Worm (Caenorhabditis elegans) whole organism, early embryonic: ENCODE measurements around the gene slfl-4.

ENCODE experiments used
- B0310.2 ChIP-seq: sonication (generic microtip); optimal IDR thresholded peaks from 2 replicates; lab custom pipeline; 2016; ENCODE audit warnings: mild to moderate bottlenecking, missing genetic modification characterization, missing compliant biosample characterization
- F13C5.2 ChIP-seq: sonication (generic microtip); optimal IDR thresholded peaks from 2 replicates; lab custom pipeline; 2017; ENCODE audit warnings: mild to moderate bottlenecking, missing genetic modification characterization, inconsistent platforms, missing compliant biosample characterization
- aly-1 ChIP-seq: sonication (generic microtip); optimal IDR thresholded peaks from 2 replicates; lab custom pipeline; 2016; ENCODE audit warnings: missing genetic modification characterization, missing compliant biosample characterization
- ama-1 ChIP-seq: fragments of 150-350 bp; optimal IDR thresholded peaks from 2 replicates; lab custom pipeline; 2014
- ceh-13 ChIP-seq: fragments of 200-800 bp; sonication (Bioruptor generic); optimal IDR thresholded peaks from 2 replicates; lab custom pipeline; 2018; ENCODE audit warnings: mild to moderate bottlenecking, missing genetic modification characterization, missing compliant biosample characterization
- ceh-36 ChIP-seq: sonication (generic microtip); optimal IDR thresholded peaks from 2 replicates; lab custom pipeline; 2016; ENCODE audit warnings: missing genetic modification characterization, inconsistent platforms, missing compliant biosample characterization
- ets-7 ChIP-seq: sonication (generic microtip); optimal IDR thresholded peaks from 2 replicates; lab custom pipeline; 2016; ENCODE audit warnings: missing genotype, missing genetic modification characterization, missing compliant biosample characterization
- flt-1 ChIP-seq: fragments of 200-800 bp; sonication (Bioruptor generic); IDR thresholded peaks from 2 replicates; pipeline ENCODE4 v1.3.6; 2022; ENCODE audit warnings: missing genetic modification characterization, missing compliant biosample characterization
- hmbx-1 ChIP-seq: sonication (generic microtip); optimal IDR thresholded peaks from 2 replicates; lab custom pipeline; 2016; ENCODE audit warnings: mild to moderate bottlenecking, missing genetic modification characterization, missing compliant biosample characterization
- hmg-4 ChIP-seq: fragments of 200-800 bp; sonication (Bioruptor generic); optimal IDR thresholded peaks from 2 replicates; lab custom pipeline; 2018; ENCODE audit warnings: mild to moderate bottlenecking, missing genetic modification characterization, missing compliant biosample characterization
- hnd-1 ChIP-seq: sonication (generic microtip); optimal IDR thresholded peaks from 2 replicates; lab custom pipeline; 2016; ENCODE audit warnings: missing genetic modification characterization, missing compliant biosample characterization
- pes-1 ChIP-seq: fragments of 200-800 bp; sonication (Bioruptor generic); IDR thresholded peaks from 2 replicates; pipeline ENCODE4 v1.3.6; 2022; ENCODE audit warnings: missing genetic modification reagents, missing genetic modification characterization, missing compliant biosample characterization
- scrt-1 ChIP-seq: fragments of 200-800 bp; sonication (Bioruptor generic); IDR thresholded peaks from 2 replicates; pipeline ENCODE4 v1.3.6; 2022; ENCODE audit warnings: missing genetic modification characterization, missing compliant biosample characterization
- sea-1 ChIP-seq: fragments of 200-800 bp; sonication (Bioruptor generic); conservative IDR thresholded peaks from 2 replicates; pipeline ENCODE4 v1.3.6; 2022; ENCODE audit warnings: missing genetic modification characterization, missing compliant biosample characterization
- tbx-11 ChIP-seq: fragments of 200-800 bp; sonication (Bioruptor generic); IDR thresholded peaks from 2 replicates; pipeline ENCODE4 v1.3.6; 2022; ENCODE audit warnings: missing genetic modification characterization, missing compliant biosample characterization
- tbx-37 ChIP-seq: fragments of 200-800 bp; sonication (Bioruptor generic); conservative IDR thresholded peaks from 2 replicates; pipeline ENCODE4 v1.3.6; 2022; ENCODE audit warnings: missing genetic modification reagents, missing genetic modification characterization, missing compliant biosample characterization
- tra-4 ChIP-seq: sonication (generic microtip); optimal IDR thresholded peaks from 2 replicates; lab custom pipeline; 2017; ENCODE audit warnings: missing genetic modification characterization, missing compliant biosample characterization

The slfl-4 gene

ce11 chrIV:5266474-5266873 lies 7.9 kb upstream of the slfl-4 start, which contains the start of gene F36H12.5:
TSS of gene F36H12.5 (plus strand) at chrIV:5266774.
- TF ChIP-seq F13C5.2 (tag; lab: Kevin White, UChicago) (no peak), hmbx-1 (tag; lab: Kevin White, UChicago) (no peak), flt-1 (GFP tag; lab: Robert Waterston, UW) (no peak), scrt-1 (GFP tag; lab: Robert Waterston, UW) (no peak), hnd-1 (tag; lab: Kevin White, UChicago) (no peak), pes-1 (GFP tag; lab: Robert Waterston, UW) (no peak)

ce11 chrIV:5268803-5269202 lies 5.5 kb upstream of the slfl-4 start, which contains the start of gene F36H12.4:
TSS of gene F36H12.4 (plus strand) at chrIV:5269103.
- TF ChIP-seq hmbx-1 (tag; lab: Kevin White, UChicago) (no peak), hnd-1 (tag; lab: Kevin White, UChicago) (no peak), flt-1 (GFP tag; lab: Robert Waterston, UW) (no peak), hmg-4 (GFP tag; lab: Kevin White, UChicago) (no peak), tra-4 (tag; lab: Kevin White, UChicago) (no peak), tbx-37 (GFP tag; lab: Robert Waterston, UW) (no peak), ceh-13 (GFP tag; lab: Kevin White, UChicago) (no peak), pes-1 (GFP tag; lab: Robert Waterston, UW) (no peak), sea-1 (GFP tag; lab: Robert Waterston, UW) (no peak), ets-7 (no peak), tbx-11 (GFP tag; lab: Robert Waterston, UW) (no peak), ama-1 (lab: Kevin White, UChicago) (no peak), ceh-36 (no peak), scrt-1 (GFP tag; lab: Robert Waterston, UW) (no peak), F13C5.2 (tag; lab: Kevin White, UChicago) (no peak), B0310.2 (tag; lab: Kevin White, UChicago) (no peak), aly-1 (tag; lab: Kevin White, UChicago) (no peak)

ce11 chrIV:5272518-5272917 lies 1.8 kb upstream of the slfl-4 start, which contains the start of gene F36H12.3:
TSS of gene F36H12.3 (plus strand) at chrIV:5272818.
- TF ChIP-seq scrt-1 (GFP tag; lab: Robert Waterston, UW) = no peak
- no peak for TF ChIP-seq flt-1 (GFP tag; lab: Robert Waterston, UW)
- TF ChIP-seq tbx-37 (GFP tag; lab: Robert Waterston, UW) = no peak
- no peak for TF ChIP-seq ama-1 (lab: Kevin White, UChicago)
- TF ChIP-seq sea-1 (GFP tag; lab: Robert Waterston, UW) = no peak
- TF ChIP-seq hnd-1 (tag; lab: Kevin White, UChicago) = no peak
- TF ChIP-seq tra-4 (tag; lab: Kevin White, UChicago) = no peak
- TF ChIP-seq aly-1 (tag; lab: Kevin White, UChicago) = no peak
- no peak for TF ChIP-seq ets-7
- TF ChIP-seq hmg-4 (GFP tag; lab: Kevin White, UChicago) = no peak
- no peak for TF ChIP-seq B0310.2 (tag; lab: Kevin White, UChicago)
- no peak for TF ChIP-seq F13C5.2 (tag; lab: Kevin White, UChicago)
- TF ChIP-seq hmbx-1 (tag; lab: Kevin White, UChicago) = no peak
- no peak for TF ChIP-seq pes-1 (GFP tag; lab: Robert Waterston, UW)
- no peak for TF ChIP-seq ceh-36

- TF ChIP-seq sea-1 (GFP tag; lab: Robert Waterston, UW) (no peak), flt-1 (GFP tag; lab: Robert Waterston, UW) (no peak)
These were observed 946 bp upstream of the slfl-4 start for ce11 chrIV:5273385-5273784.

- TF ChIP-seq hmg-4 (GFP tag; lab: Kevin White, UChicago) (no peak), hnd-1 (tag; lab: Kevin White, UChicago) (no peak), B0310.2 (tag; lab: Kevin White, UChicago) (no peak), hmbx-1 (tag; lab: Kevin White, UChicago) (no peak), ceh-36 (no peak), ama-1 (lab: Kevin White, UChicago) (no peak), tbx-37 (GFP tag; lab: Robert Waterston, UW) (no peak), sea-1 (GFP tag; lab: Robert Waterston, UW) (no peak), tbx-11 (GFP tag; lab: Robert Waterston, UW) (no peak), aly-1 (tag; lab: Kevin White, UChicago) (no peak), F13C5.2 (tag; lab: Kevin White, UChicago) (no peak), tra-4 (tag; lab: Kevin White, UChicago) (no peak), scrt-1 (GFP tag; lab: Robert Waterston, UW) (no peak), flt-1 (GFP tag; lab: Robert Waterston, UW) (no peak), ceh-13 (GFP tag; lab: Kevin White, UChicago) (no peak), ets-7 (no peak), pes-1 (GFP tag; lab: Robert Waterston, UW) (no peak)
These were observed 3.4 kb downstream of the slfl-4 start, which contains the start of gene F36H12.17 for ce11 chrIV:5277752-5278151. TSS of gene F36H12.17 (minus strand) at chrIV:5277852.

- TF ChIP-seq tbx-37 (GFP tag; lab: Robert Waterston, UW) (no peak), tbx-11 (GFP tag; lab: Robert Waterston, UW) (no peak), ama-1 (lab: Kevin White, UChicago) (no peak), ets-7 (no peak), hmg-4 (GFP tag; lab: Kevin White, UChicago) (no peak), aly-1 (tag; lab: Kevin White, UChicago) (no peak), ceh-13 (GFP tag; lab: Kevin White, UChicago) (no peak), scrt-1 (GFP tag; lab: Robert Waterston, UW) (no peak)
These were observed 7.1 kb downstream of the slfl-4 start for ce11 chrIV:5281457-5281856.

- TF ChIP-seq ama-1 (lab: Kevin White, UChicago) = no peak
- TF ChIP-seq hmbx-1 (tag; lab: Kevin White, UChicago) = no peak
- no peak for TF ChIP-seq pes-1 (GFP tag; lab: Robert Waterston, UW)
These were observed 12.9 kb downstream of the slfl-4 start for ce11 chrIV:5287190-5287589.
